Worm (Caenorhabditis elegans): Measurements from ENCODE around the gene nhr-138.

Gene nhr-138

ce11 chrIV:9692874-9693273 lies 32.2 kb upstream of the nhr-138 start, which contains the start of gene twk-9:
Gene twk-9, plus strand, starts transcription at chrIV:9693174.
- no peak for TF ChIP-seq bed-3 (GFP tag; optimal IDR thresholded peaks at IDR 0.05)
- no peak for TF ChIP-seq blmp-1 (tag; optimal IDR thresholded peaks at IDR 0.05)
- no peak for TF ChIP-seq drap-1 (GFP tag; optimal IDR thresholded peaks at IDR 0.05)
- TF ChIP-seq snpc-4 (tag; optimal IDR thresholded peaks at IDR 0.05) = no peak
- TF ChIP-seq lin-32 (GFP tag; optimal IDR thresholded peaks at IDR 0.05) = no peak
- TF ChIP-seq mab-5 (tag; optimal IDR thresholded peaks at IDR 0.05) = no peak
- no peak for TF ChIP-seq sptf-1 (tag; optimal IDR thresholded peaks at IDR 0.05)
- no peak for TF ChIP-seq elt-1 (tag; optimal IDR thresholded peaks at IDR 0.05; ENCODE audit: borderline replicate concordance, insufficient read depth)
- no peak for TF ChIP-seq nhr-28 (tag; optimal IDR thresholded peaks at IDR 0.05)
- TF ChIP-seq mep-1 (tag; optimal IDR thresholded peaks at IDR 0.05) = no peak
- TF ChIP-seq ceh-39 (tag; optimal IDR thresholded peaks at IDR 0.05) = no peak
- TF ChIP-seq nhr-237 (tag; optimal IDR thresholded peaks at IDR 0.05) = no peak
- no peak for TF ChIP-seq lin-13 (tag; optimal IDR thresholded peaks at IDR 0.05)
- no peak for TF ChIP-seq unc-62 (GFP tag; optimal IDR thresholded peaks at IDR 0.05)

ce11 chrIV:9696513-9696912 lies 28.5 kb upstream of the nhr-138 start:
- TF ChIP-seq unc-120 (tag; optimal IDR thresholded peaks at IDR 0.05; ENCODE audit: poor library complexity, severe bottlenecking) = no peak

- no peak for TF ChIP-seq mab-5 (tag; optimal IDR thresholded peaks at IDR 0.05)
- TF ChIP-seq M03D4.4 (tag; optimal IDR thresholded peaks at IDR 0.05) = no peak
- no peak for TF ChIP-seq zip-8 (tag; optimal IDR thresholded peaks at IDR 0.05)
- TF ChIP-seq cnd-1 (tag; optimal IDR thresholded peaks at IDR 0.05) = no peak
- TF ChIP-seq ceh-83 (GFP tag; optimal IDR thresholded peaks at IDR 0.05) = no peak
- no peak for TF ChIP-seq tbx-8 (GFP tag; optimal IDR thresholded peaks at IDR 0.05)
- no peak for TF ChIP-seq snpc-4 (tag; optimal IDR thresholded peaks at IDR 0.05)
- no peak for TF ChIP-seq ceh-43 (GFP tag; optimal IDR thresholded peaks at IDR 0.05)
Measured at ce11 chrIV:9697869-9698268, 27.2 kb upstream of the nhr-138 start.

- TF ChIP-seq elt-1 (tag; optimal IDR thresholded peaks at IDR 0.05; ENCODE audit: borderline replicate concordance, insufficient read depth) (no peak), zip-8 (tag; optimal IDR thresholded peaks at IDR 0.05) (no peak), lin-32 (GFP tag; optimal IDR thresholded peaks at IDR 0.05) (no peak), pha-4 (tag; optimal IDR thresholded peaks at IDR 0.05) (no peak), unc-39 (tag; optimal IDR thresholded peaks at IDR 0.05) (no peak), sptf-1 (tag; optimal IDR thresholded peaks at IDR 0.05) (no peak), mab-5 (tag; optimal IDR thresholded peaks at IDR 0.05) (no peak), ces-1 (GFP tag; optimal IDR thresholded peaks at IDR 0.05) (no peak), lsy-2 (tag; optimal IDR thresholded peaks at IDR 0.05) (no peak), bed-3 (GFP tag; optimal IDR thresholded peaks at IDR 0.05) (no peak), mls-2 (tag; optimal IDR thresholded peaks at IDR 0.05) (no peak), unc-120 (tag; optimal IDR thresholded peaks at IDR 0.05; ENCODE audit: poor library complexity, severe bottlenecking) (no peak), mep-1 (tag; optimal IDR thresholded peaks at IDR 0.05) (no peak), tbx-8 (GFP tag; optimal IDR thresholded peaks at IDR 0.05) (no peak), nhr-76 (tag; optimal IDR thresholded peaks at IDR 0.05) (no peak)
Measured at ce11 chrIV:9699062-9699461, 26.0 kb upstream of the nhr-138 start.

DNA sequence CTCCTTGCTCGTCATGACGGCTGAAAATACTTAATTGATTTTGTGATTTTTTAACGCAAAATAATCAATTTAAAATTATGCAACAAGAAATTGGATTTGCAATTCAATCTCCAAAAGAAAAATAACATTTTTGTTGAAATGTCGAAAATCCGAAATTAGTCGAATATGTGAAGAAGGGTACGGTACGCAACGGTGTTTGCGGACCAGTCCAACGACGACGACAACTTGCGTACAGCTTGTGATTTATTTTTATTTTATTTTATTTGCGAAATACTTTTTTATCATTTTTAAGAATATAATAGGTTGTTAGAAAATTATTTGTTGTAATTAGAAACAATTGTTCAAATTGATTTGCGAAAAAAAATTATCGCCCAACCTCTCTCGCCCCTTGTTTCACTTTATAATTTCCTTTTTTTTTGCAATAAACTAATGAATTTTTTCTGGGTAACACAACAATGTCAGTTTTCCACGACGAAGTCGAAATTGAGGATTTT lies 18.3 kb upstream of the nhr-138 start, which contains the start of the genes dcaf-1 and dph-3:
dcaf-1 (minus strand) TSS at position 20 of the 494 bp plus-strand sequence.
dph-3 (plus strand) TSS at position 444 of the 494 bp plus-strand sequence.
- TF ChIP-seq mep-1 (tag; optimal IDR thresholded peaks at IDR 0.05) (peak; percentile 57), lsy-2 (tag; optimal IDR thresholded peaks at IDR 0.05) (peak; percentile 97), tbx-8 (GFP tag; optimal IDR thresholded peaks at IDR 0.05) (no peak)

DNA sequence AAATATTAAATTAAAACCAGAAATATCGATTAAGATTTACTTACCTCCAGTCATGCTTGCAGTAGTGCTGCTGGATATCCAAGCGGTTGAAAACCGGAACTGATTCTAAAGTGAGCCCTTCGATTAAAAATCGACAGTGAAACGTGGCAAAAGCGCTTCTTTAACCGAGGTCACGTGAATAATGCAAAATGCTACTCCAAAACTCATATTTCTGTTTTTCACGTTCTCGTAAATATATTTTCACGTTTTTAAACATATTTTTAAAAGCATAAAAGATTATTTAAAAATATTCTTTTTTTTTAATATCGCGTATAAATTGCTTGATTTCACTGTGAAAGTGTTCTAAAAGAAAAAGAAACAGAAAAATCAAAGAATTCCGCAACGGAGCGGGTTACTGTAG lies 15.8 kb upstream of the nhr-138 start, which contains the start of gene ant-1.3:
ant-1.3 (minus strand) TSS at position 101 of the 400 bp plus-strand sequence.
- TF ChIP-seq elt-3 (tag; optimal IDR thresholded peaks at IDR 0.05) (no peak), ztf-11 (tag; optimal IDR thresholded peaks at IDR 0.05) (no peak), nhr-237 (tag; optimal IDR thresholded peaks at IDR 0.05) (no peak), lin-32 (GFP tag; optimal IDR thresholded peaks at IDR 0.05) (no peak), snpc-4 (tag; optimal IDR thresholded peaks at IDR 0.05) (no peak)

Data from whole organism, mixed stage, embryonic.